Fruit fly (Drosophila melanogaster) whole organism, embryonic: ENCODE data around the gene Ada2a.

Experiments
- Bdp1 ChIP-seq: fragments of 200-800 bp; sonication (Bioruptor generic); optimal IDR thresholded peaks from 3 replicates; lab custom pipeline; 2016; ENCODE audit warnings: missing biosample characterization, missing genetic modification characterization
- CG10565 ChIP-seq: fragments of 200-800 bp; sonication (Bioruptor generic); optimal IDR thresholded peaks from 3 replicates; lab custom pipeline; 2016; ENCODE audit warnings: missing biosample characterization, mild to moderate bottlenecking, missing genetic modification characterization
- CG11247 ChIP-seq: fragments of 200-800 bp; sonication (Bioruptor generic); IDR thresholded peaks from 2 replicates; pipeline ENCODE4 v1.3.6; 2022; ENCODE audit warnings: missing biosample characterization, missing genetic modification characterization
- CG12071 ChIP-seq: fragments of 200-800 bp; sonication (Bioruptor generic); optimal IDR thresholded peaks from 3 replicates; lab custom pipeline; 2018; ENCODE audit warnings: missing biosample characterization, mild to moderate bottlenecking, missing genetic modification characterization
- CG12744 ChIP-seq: fragments of 200-800 bp; sonication (Bioruptor generic); optimal IDR thresholded peaks from 2 replicates; lab custom pipeline; 2016; ENCODE audit warnings: missing biosample characterization, missing genetic modification characterization
- CG17912 ChIP-seq: fragments of 200-800 bp; sonication (Bioruptor generic); optimal IDR thresholded peaks from 2 replicates; lab custom pipeline; 2018; ENCODE audit warnings: missing biosample characterization, mild to moderate bottlenecking, missing genetic modification characterization
- CG1832 ChIP-seq: fragments of 200-800 bp; sonication (Bioruptor generic); optimal IDR thresholded peaks from 2 replicates; lab custom pipeline; 2017; ENCODE audit warnings: missing biosample characterization, mild to moderate bottlenecking, missing genetic modification characterization, inconsistent platforms
- CG2712 ChIP-seq: fragments of 200-800 bp; optimal IDR thresholded peaks from 3 replicates; lab custom pipeline; 2019; ENCODE audit warnings: missing biosample characterization, mild to moderate bottlenecking, missing genetic modification characterization, moderate library complexity
- CG33557 ChIP-seq: fragments of 200-800 bp; sonication (Bioruptor generic); optimal IDR thresholded peaks from 2 replicates; lab custom pipeline; 2019; ENCODE audit warnings: missing biosample characterization, mild to moderate bottlenecking, missing genetic modification characterization, moderate library complexity
- CG34376 ChIP-seq: fragments of 200-800 bp; sonication (Bioruptor generic); optimal IDR thresholded peaks from 2 replicates; lab custom pipeline; 2018; ENCODE audit warnings: missing biosample characterization, mild to moderate bottlenecking, missing genetic modification characterization
- CG34422 ChIP-seq: fragments of 200-800 bp; sonication (Bioruptor generic); IDR thresholded peaks from 3 replicates; pipeline ENCODE4 v1.3.6; 2022; ENCODE audit warnings: missing biosample characterization, missing genetic modification characterization
- CG3847 ChIP-seq: fragments of 200-800 bp; sonication (Bioruptor generic); IDR thresholded peaks from 2 replicates; pipeline ENCODE4 v1.3.6; 2022; ENCODE audit warnings: missing biosample characterization, missing genetic modification characterization
- CG4617 ChIP-seq: fragments of 200-800 bp; sonication (Bioruptor generic); optimal IDR thresholded peaks from 3 replicates; lab custom pipeline; 2016; ENCODE audit warnings: missing biosample characterization, missing genetic modification characterization, borderline replicate concordance
- CG5953 ChIP-seq: fragments of 200-800 bp; sonication (Bioruptor generic); IDR thresholded peaks from 2 replicates; pipeline ENCODE4 v1.3.6; 2022; ENCODE audit warnings: missing biosample characterization, missing genetic modification characterization
- CG6654 ChIP-seq: fragments of 200-800 bp; sonication (Bioruptor generic); optimal IDR thresholded peaks from 2 replicates; lab custom pipeline; 2017; ENCODE audit warnings: missing biosample characterization, mild to moderate bottlenecking, missing genetic modification characterization
- CG8281 ChIP-seq: fragments of 200-800 bp; sonication (Bioruptor generic); optimal IDR thresholded peaks from 2 replicates; lab custom pipeline; 2018; ENCODE audit warnings: missing biosample characterization, mild to moderate bottlenecking, missing genetic modification characterization, moderate library complexity
- Chrac-16 ChIP-seq: fragments of 200-800 bp; sonication (Bioruptor generic); optimal IDR thresholded peaks from 3 replicates; lab custom pipeline; 2016; ENCODE audit warnings: missing biosample characterization, missing genetic modification characterization
- Dfd ChIP-seq, 2 experiments: fragments of >200 bp; optimal IDR thresholded peaks; 2 replicates each; lab custom pipeline; 2017; ENCODE audit warnings: missing biosample characterization in 2 of 2, missing genetic modification characterization in 2 of 2
- Hsf ChIP-seq: fragments of 200-800 bp; sonication (Bioruptor generic); optimal IDR thresholded peaks from 3 replicates; lab custom pipeline; 2016; ENCODE audit warnings: missing biosample characterization, missing genetic modification characterization
- MBD-R2 ChIP-seq: fragments of 200-800 bp; sonication (Bioruptor generic); IDR thresholded peaks from 2 replicates; pipeline ENCODE4 v1.3.6; 2022; ENCODE audit warnings: missing biosample characterization, missing genetic modification characterization
- NC2α ChIP-seq: fragments of 200-800 bp; sonication (Bioruptor generic); optimal IDR thresholded peaks from 2 replicates; lab custom pipeline; 2016; ENCODE audit warnings: missing biosample characterization, missing genetic modification characterization
- Neu2 ChIP-seq: fragments of 200-800 bp; sonication (Bioruptor generic); optimal IDR thresholded peaks from 3 replicates; lab custom pipeline; 2016; ENCODE audit warnings: missing biosample characterization, missing genetic modification characterization, borderline replicate concordance
- Poxn ChIP-seq: fragments of 200-800 bp; sonication (Bioruptor generic); IDR thresholded peaks from 2 replicates; pipeline ENCODE4 v1.3.6; 2022; ENCODE audit warnings: missing biosample characterization, missing genetic modification characterization
- Six4 ChIP-seq: fragments of 200-800 bp; sonication (Bioruptor generic); optimal IDR thresholded peaks from 2 replicates; lab custom pipeline; 2016; ENCODE audit warnings: missing biosample characterization, missing genetic modification characterization
- Sox102F ChIP-seq: fragments of 200-800 bp; sonication (Bioruptor generic); optimal IDR thresholded peaks from 2 replicates; lab custom pipeline; 2018; ENCODE audit warnings: missing biosample characterization, mild to moderate bottlenecking, missing genetic modification characterization, moderate library complexity
- TFAM ChIP-seq: fragments of 200-800 bp; sonication (Bioruptor generic); optimal IDR thresholded peaks from 2 replicates; lab custom pipeline; 2017; ENCODE audit warnings: missing biosample characterization, missing genetic modification characterization, inconsistent platforms
- ase ChIP-seq: fragments of 200-800 bp; sonication (Bioruptor generic); IDR thresholded peaks from 3 replicates; pipeline ENCODE4 v1.3.6; 2022; ENCODE audit warnings: missing biosample characterization, missing genetic modification characterization
- bsh ChIP-seq, 2 experiments: fragments of 200-800 bp; sonication (Bioruptor generic); optimal IDR thresholded peaks; 2 replicates each; lab custom pipeline; 2017 to 2018; ENCODE audit warnings: mild to moderate bottlenecking in 2 of 2, missing biosample characterization in 2 of 2, missing genetic modification characterization in 2 of 2, moderate library complexity in 1 of 2
- cas ChIP-seq: fragments of 200-800 bp; sonication (Bioruptor generic); IDR thresholded peaks from 2 replicates; pipeline ENCODE4 v1.3.6; 2022; ENCODE audit warnings: missing biosample characterization, missing genetic modification characterization
- chif ChIP-seq, 2 experiments: fragments of 200-800 bp; sonication (Bioruptor generic); optimal IDR thresholded peaks; 3 replicates each; lab custom pipeline; 2016; ENCODE audit warnings: missing biosample characterization in 2 of 2, missing genetic modification characterization in 2 of 2
- chinmo ChIP-seq: fragments of 200-800 bp; sonication (Bioruptor generic); IDR thresholded peaks from 4 replicates; pipeline ENCODE4 v1.3.6; 2022; ENCODE audit warnings: missing biosample characterization, missing genetic modification characterization; ENCODE audit not compliant: partially characterized antibody
- crp ChIP-seq, 2 experiments: fragments of 200-800 bp; sonication (Bioruptor generic); optimal IDR thresholded peaks; 2 replicates in 1 of 2; 3 replicates in 1 of 2; lab custom pipeline; 2017; ENCODE audit warnings: missing biosample characterization in 2 of 2, missing genetic modification characterization in 2 of 2, mild to moderate bottlenecking in 1 of 2, moderate library complexity in 1 of 2
- en ChIP-seq: fragments of 200-800 bp; sonication (Bioruptor generic); optimal IDR thresholded peaks from 2 replicates; lab custom pipeline; 2016; ENCODE audit warnings: missing biosample characterization, missing genetic modification characterization
- fd64A ChIP-seq: fragments of 200-800 bp; sonication (Bioruptor generic); optimal IDR thresholded peaks from 3 replicates; lab custom pipeline; 2018; ENCODE audit warnings: missing biosample characterization, mild to moderate bottlenecking, missing genetic modification characterization
- hkb ChIP-seq, 2 experiments: fragments of 200-800 bp in 1 of 2; fragments of >200 bp in 1 of 2; sonication (Bioruptor generic) in 1 of 2; IDR thresholded peaks in 1 of 2; optimal IDR thresholded peaks in 1 of 2; 2 replicates each; pipeline versions ENCODE4 v1.3.6 to Lab custom; 2017 to 2022; ENCODE audit warnings: missing biosample characterization in 1 of 2, missing genetic modification characterization in 1 of 2
- kah ChIP-seq: fragments of 200-800 bp; sonication (Bioruptor generic); optimal IDR thresholded peaks from 2 replicates; lab custom pipeline; 2018; ENCODE audit warnings: missing biosample characterization, mild to moderate bottlenecking, missing genetic modification characterization
- mirr ChIP-seq: fragments of 200-800 bp; sonication (Bioruptor generic); optimal IDR thresholded peaks from 3 replicates; lab custom pipeline; 2018; ENCODE audit warnings: missing biosample characterization, mild to moderate bottlenecking, missing genetic modification characterization
- oc ChIP-seq: fragments of 200-800 bp; sonication (Bioruptor generic); optimal IDR thresholded peaks from 2 replicates; lab custom pipeline; 2018; ENCODE audit warnings: missing biosample characterization, mild to moderate bottlenecking, missing genetic modification characterization, moderate library complexity
- onecut ChIP-seq: fragments of 200-800 bp; sonication (Bioruptor generic); IDR thresholded peaks from 2 replicates; pipeline ENCODE4 v1.3.6; 2022; ENCODE audit warnings: missing biosample characterization, missing genetic modification characterization
- p53 ChIP-seq: fragments of 200-800 bp; sonication (Bioruptor generic); optimal IDR thresholded peaks from 2 replicates; lab custom pipeline; 2016; ENCODE audit warnings: missing biosample characterization, missing genetic modification characterization
- pan ChIP-seq, 4 experiments: fragments of >200 bp in 3 of 4; fragments of 200-800 bp in 1 of 4; sonication (Bioruptor generic) in 1 of 4; optimal IDR thresholded peaks in 3 of 4; IDR thresholded peaks in 1 of 4; 2 replicates each; pipeline versions ENCODE4 v1.3.6 to Lab custom; 2017 to 2022; ENCODE audit warnings: missing biosample characterization in 2 of 4, missing genetic modification characterization in 2 of 4, mixed read lengths in 1 of 4
- pnt ChIP-seq: fragments of 200-800 bp; sonication (Bioruptor generic); optimal IDR thresholded peaks from 3 replicates; lab custom pipeline; 2016; ENCODE audit warnings: missing biosample characterization, missing genetic modification characterization
- rib ChIP-seq: fragments of 200-800 bp; sonication (Bioruptor generic); IDR thresholded peaks from 2 replicates; pipeline ENCODE4 v1.3.6; 2022; ENCODE audit warnings: missing biosample characterization, missing genetic modification characterization
- scrt ChIP-seq: fragments of 200-800 bp; sonication (Bioruptor generic); optimal IDR thresholded peaks from 2 replicates; lab custom pipeline; 2018; ENCODE audit warnings: missing biosample characterization, mild to moderate bottlenecking, missing genetic modification characterization, moderate library complexity
- sim ChIP-seq: fragments of 200-800 bp; sonication (Bioruptor generic); IDR thresholded peaks from 2 replicates; pipeline ENCODE4 v1.3.6; 2022; ENCODE audit warnings: missing biosample characterization, missing genetic modification characterization
- so ChIP-seq: fragments of 200-800 bp; sonication (Bioruptor generic); IDR thresholded peaks from 3 replicates; pipeline ENCODE4 v1.3.6; 2022; ENCODE audit warnings: missing biosample characterization, missing genetic modification characterization
- sob ChIP-seq: fragments of 200-800 bp; sonication (Bioruptor generic); IDR thresholded peaks from 2 replicates; pipeline ENCODE4 v1.3.6; 2022; ENCODE audit warnings: missing biosample characterization, missing genetic modification characterization
- tll ChIP-seq, 2 experiments: fragments of 200-800 bp in 1 of 2; fragments of >200 bp in 1 of 2; sonication (Bioruptor generic) in 1 of 2; optimal IDR thresholded peaks; 2 replicates each; lab custom pipeline; 2017 to 2019; ENCODE audit warnings: missing biosample characterization in 2 of 2, missing genetic modification characterization in 2 of 2, mild to moderate bottlenecking in 1 of 2, moderate library complexity in 1 of 2

Gene Ada2a

dm6 chr3R:18223434-18223833 is 31.9 kb downstream of the Ada2a start, which contains the start of the genes mTerf5 and Non3 (continued):
- no peak for TF ChIP-seq cas (GFP tag; lab: Robert Waterston, UW)
- TF ChIP-seq CG10565 (GFP tag; lab: Kevin White, UChicago), result no peak
- no peak for TF ChIP-seq so (GFP tag; lab: Robert Waterston, UW)
- no peak for TF ChIP-seq p53 (GFP tag; lab: Kevin White, UChicago)
- peak; percentile 22 for TF ChIP-seq CG17912 (GFP tag; lab: Kevin White, UChicago)
- TF ChIP-seq CG34422 (GFP tag; lab: Robert Waterston, UW), result peak; percentile 77
- no peak for TF ChIP-seq sim (GFP tag; lab: Robert Waterston, UW)
- no peak for TF ChIP-seq TFAM (GFP tag; lab: Kevin White, UChicago)
- peak; percentile 71 for TF ChIP-seq kah (GFP tag; lab: Kevin White, UChicago)
- no peak for TF ChIP-seq Neu2
- no peak for TF ChIP-seq Poxn
- peak; percentile 25; the same call in 1 of the 2 replicates for TF ChIP-seq sob (GFP tag; lab: Robert Waterston, UW)
- 0 out of 3 replicates have a peak, but pooled peaks have one; percentile 30 for TF ChIP-seq ase (GFP tag; lab: Robert Waterston, UW)
- no peak for TF ChIP-seq tll (GFP tag; optimal IDR thresholded peaks at IDR 0.05; lab: Kevin White, UChicago)
- no peak for TF ChIP-seq hkb (optimal IDR thresholded peaks at IDR 0.05; lab: Kevin White, UChicago)
- peak; percentile 66 for TF ChIP-seq hkb (GFP tag; IDR thresholded peaks at IDR 0.05; lab: Robert Waterston, UW)
- peak; percentile 47 for TF ChIP-seq CG33557 (GFP tag; lab: Kevin White, UChicago)
- TF ChIP-seq chinmo (GFP tag; lab: Robert Waterston, UW), result peak; percentile 91; the same call in 3 of the 4 replicates
- TF ChIP-seq oc (tag; lab: Kevin White, UChicago), result no peak
- TF ChIP-seq Dfd (GFP tag; optimal IDR thresholded peaks at IDR 0.05; lab: Kevin White, UChicago), result no peak
- TF ChIP-seq crp (GFP tag; optimal IDR thresholded peaks at IDR 0.05; lab: Kevin White, UChicago), result peak in 1 of 2 experiments; percentile 24
- TF ChIP-seq rib (GFP tag; lab: Robert Waterston, UW), result no peak
- peak; percentile 17 for TF ChIP-seq Hsf (GFP tag; lab: Kevin White, UChicago)
- TF ChIP-seq MBD-R2 (GFP tag; lab: Robert Waterston, UW), result peak; percentile 86
- TF ChIP-seq CG1832, result no peak

dm6 chr3R:18220211-18220749 is 35.0 kb downstream of the Ada2a start, which contains the start of the genes CG7988 and CG7183:
Gene CG7988, plus strand, starts transcription at chr3R:18220526.
Gene CG7183, minus strand, starts transcription at chr3R:18220699.
- TF ChIP-seq pan (optimal IDR thresholded peaks at IDR 0.05; lab: Kevin White, UChicago) (no peak), pan (GFP tag; optimal IDR thresholded peaks at IDR 0.05 in 1 of 2, IDR thresholded peaks at IDR 0.05 in 1 of 2) (peak in 1 of 2 experiments; percentile 99), Chrac-16 (GFP tag; lab: Kevin White, UChicago) (peak; percentile 98), bsh (GFP tag; optimal IDR thresholded peaks at IDR 0.05; lab: Kevin White, UChicago) (peak; percentile 81 to 99), pnt (peak; percentile 95), CG12744 (GFP tag; lab: Kevin White, UChicago) (peak; percentile 94), onecut (GFP tag; lab: Robert Waterston, UW) (peak; percentile 92), CG3847 (GFP tag; lab: Robert Waterston, UW) (peak; percentile 98), en (peak; percentile 85), mirr (GFP tag; lab: Kevin White, UChicago) (peak; percentile 64), NC2α (GFP tag; lab: Kevin White, UChicago) (peak; percentile 80), CG6654 (GFP tag; lab: Kevin White, UChicago) (peak; percentile 74), Sox102F (GFP tag; lab: Kevin White, UChicago) (peak; percentile 99), CG4617 (peak; percentile 98), fd64A (peak; percentile 60), chif (GFP tag; optimal IDR thresholded peaks at IDR 0.05; lab: Kevin White, UChicago) (peak; percentile 93 to 98), CG5953 (peak; percentile 93), scrt (peak; percentile 89), CG11247 (peak; percentile 98), Bdp1 (GFP tag; lab: Kevin White, UChicago) (peak; percentile 87), Six4 (GFP tag; lab: Kevin White, UChicago) (peak; percentile 97), CG2712 (peak; percentile 99), CG34376 (GFP tag; lab: Kevin White, UChicago) (peak; percentile 88), CG33557 (GFP tag; lab: Kevin White, UChicago) (peak; percentile 97), CG8281 (tag; lab: Kevin White, UChicago) (peak; percentile 87), CG12071 (peak; percentile 83)
